ENCODE assay signal across 1 worm cellular context in the genomic region with DNA sequence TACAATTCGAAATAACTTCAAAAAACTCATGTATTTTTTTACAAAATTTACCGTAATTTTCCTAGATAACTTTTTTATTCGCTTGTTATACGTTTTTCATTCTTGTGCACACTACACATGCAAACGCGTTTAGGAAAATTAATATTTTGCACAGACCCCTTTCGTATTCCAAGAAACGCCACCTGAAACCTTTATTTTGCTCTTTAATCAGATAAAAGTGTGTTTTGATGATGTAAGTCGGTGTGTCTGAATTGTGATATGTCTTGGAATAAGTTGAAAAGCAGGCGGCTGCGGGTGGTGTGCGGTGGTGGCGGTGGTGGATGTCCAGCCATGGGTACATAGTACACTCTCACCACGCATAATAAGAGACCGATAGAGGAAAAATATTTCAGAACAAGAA.
TF ChIP-seq lines count a peak whose summit lies in the region.

No protein-coding gene starts in this region.

TF ChIP-seq in whole organism, L1 larva, 84 proteins besides CTCF, POLR2A, EP300 and RAD21 (continued from another document):
- TF ChIP-seq nhr-76 (tag; optimal IDR thresholded peaks at IDR 0.05; lab: Kevin White, UChicago) (no peak), pqm-1 (tag; optimal IDR thresholded peaks at IDR 0.05; lab: Kevin White, UChicago) (no peak), hlh-17 (GFP tag; optimal IDR thresholded peaks at IDR 0.05; lab: Kevin White, UChicago; ENCODE audit: borderline replicate concordance) (no peak), pag-3 (tag; optimal IDR thresholded peaks at IDR 0.05; lab: Kevin White, UChicago; ENCODE audit: borderline replicate concordance, insufficient read depth) (no peak), ceh-63 (GFP tag; optimal IDR thresholded peaks at IDR 0.05; lab: Kevin White, UChicago) (no peak), F16B12.6 (tag; optimal IDR thresholded peaks at IDR 0.05; lab: Kevin White, UChicago) (no peak), lsy-2 (tag; optimal IDR thresholded peaks at IDR 0.05; lab: Kevin White, UChicago) (no peak), fkh-4 (tag; optimal IDR thresholded peaks at IDR 0.05; lab: Kevin White, UChicago; ENCODE audit: borderline replicate concordance) (no peak), nhr-71 (tag; optimal IDR thresholded peaks at IDR 0.05; lab: Kevin White, UChicago) (peak; percentile 77), pax-3 (tag; optimal IDR thresholded peaks at IDR 0.05; lab: Kevin White, UChicago) (peak; percentile 33), ets-5 (GFP tag; IDR thresholded peaks at IDR 0.05; lab: Robert Waterston, UW) (no peak), nhr-85 (tag; lab: Kevin White, UChicago) (no peak)
